Fruit fly (Drosophila melanogaster) whole organism, embryonic: ENCODE data around the gene Fbxl4.

Source experiments
- Bgb ChIP-seq: fragments of 200-800 bp; sonication (Bioruptor generic); IDR thresholded peaks from 2 replicates; pipeline ENCODE4 v1.3.6; 2022; ENCODE audit warnings: missing biosample characterization, missing genetic modification characterization; ENCODE audit not compliant: partially characterized antibody
- CG10543 ChIP-seq: fragments of 200-800 bp; sonication (Bioruptor generic); optimal IDR thresholded peaks from 3 replicates; lab custom pipeline; 2017; ENCODE audit warnings: missing biosample characterization, mild to moderate bottlenecking, missing genetic modification characterization, moderate library complexity
- CG12744 ChIP-seq: fragments of 200-800 bp; sonication (Bioruptor generic); optimal IDR thresholded peaks from 2 replicates; lab custom pipeline; 2016; ENCODE audit warnings: missing biosample characterization, missing genetic modification characterization
- CG13894 ChIP-seq: fragments of 200-800 bp; sonication (Bioruptor generic); optimal IDR thresholded peaks from 3 replicates; lab custom pipeline; 2018; ENCODE audit warnings: missing biosample characterization, mild to moderate bottlenecking, missing genetic modification characterization, moderate library complexity
- CG17568 ChIP-seq: fragments of 200-800 bp; sonication (Bioruptor generic); optimal IDR thresholded peaks from 2 replicates; lab custom pipeline; 2018; ENCODE audit warnings: missing biosample characterization, mild to moderate bottlenecking, missing genetic modification characterization, moderate library complexity
- CG17912 ChIP-seq: fragments of 200-800 bp; sonication (Bioruptor generic); optimal IDR thresholded peaks from 2 replicates; lab custom pipeline; 2018; ENCODE audit warnings: missing biosample characterization, mild to moderate bottlenecking, missing genetic modification characterization
- CG2116 ChIP-seq: fragments of 200-800 bp; sonication (Bioruptor generic); optimal IDR thresholded peaks from 3 replicates; lab custom pipeline; 2018; ENCODE audit warnings: missing biosample characterization, mild to moderate bottlenecking, missing genetic modification characterization
- CG32532 ChIP-seq: fragments of 200-800 bp; sonication (Bioruptor generic); IDR thresholded peaks from 2 replicates; pipeline ENCODE4 v1.3.6; 2022; ENCODE audit warnings: missing biosample characterization, missing genetic modification characterization
- CG34224 ChIP-seq: fragments of 200-800 bp; sonication (Bioruptor generic); IDR thresholded peaks from 3 replicates; pipeline ENCODE4 v1.3.6; 2022; ENCODE audit warnings: missing biosample characterization, missing genetic modification characterization; ENCODE audit not compliant: partially characterized antibody
- CG5180 ChIP-seq: fragments of 200-800 bp; sonication (Bioruptor generic); optimal IDR thresholded peaks from 3 replicates; lab custom pipeline; 2017; ENCODE audit warnings: missing biosample characterization, missing genetic modification characterization, mild to moderate bottlenecking, moderate library complexity, missing genetic modification reagents
- CG7372 ChIP-seq: fragments of 200-800 bp; sonication (Bioruptor generic); IDR thresholded peaks from 2 replicates; pipeline ENCODE4 v1.3.6; 2022; ENCODE audit warnings: missing biosample characterization, missing genetic modification characterization
- CG8290 ChIP-seq, 3 experiments: fragments of 200-800 bp; sonication (Bioruptor generic); optimal IDR thresholded peaks; 2 replicates each; lab custom pipeline; 2016 to 2019; ENCODE audit warnings: missing biosample characterization in 3 of 3, missing genetic modification characterization in 3 of 3, mild to moderate bottlenecking in 2 of 3, moderate library complexity in 1 of 3
- Deaf1 ChIP-seq: fragments of 200-800 bp; optimal IDR thresholded peaks from 3 replicates; lab custom pipeline; 2019; ENCODE audit warnings: missing biosample characterization, mild to moderate bottlenecking, missing genetic modification characterization, moderate library complexity
- Eip74EF ChIP-seq, 2 experiments: fragments of 200-800 bp in 1 of 2; fragments of >200 bp in 1 of 2; sonication (Bioruptor generic) in 1 of 2; optimal IDR thresholded peaks; 2 replicates each; lab custom pipeline; 2017 to 2019; ENCODE audit warnings: missing biosample characterization in 2 of 2, missing genetic modification characterization in 2 of 2, mild to moderate bottlenecking in 1 of 2, moderate library complexity in 1 of 2
- Med ChIP-seq: fragments of 200-800 bp; sonication (Bioruptor generic); peaks from one replicate; lab custom pipeline; 2016; ENCODE audit warnings: missing biosample characterization, missing genetic modification characterization, mild to moderate bottlenecking, inconsistent platforms, moderate library complexity
- Meics ChIP-seq: fragments of 200-800 bp; sonication (Bioruptor generic); optimal IDR thresholded peaks from 2 replicates; lab custom pipeline; 2017; ENCODE audit warnings: missing biosample characterization, mild to moderate bottlenecking, missing genetic modification characterization
- Ptx1 ChIP-seq: fragments of 200-800 bp; sonication (Bioruptor generic); IDR thresholded peaks from 2 replicates; pipeline ENCODE4 v1.3.6; 2022; ENCODE audit warnings: missing biosample characterization, missing genetic modification characterization
- Ravus ChIP-seq: fragments of 200-800 bp; sonication (Bioruptor generic); IDR thresholded peaks from 2 replicates; pipeline ENCODE4 v1.3.6; 2022; ENCODE audit warnings: missing biosample characterization, missing genetic modification characterization
- Trl ChIP-seq, 3 experiments: fragments of >200 bp in 2 of 3; fragments of 200-800 bp in 1 of 3; sonication (Bioruptor generic) in 1 of 3; optimal IDR thresholded peaks; 2 replicates in 1 of 3; 3 replicates in 2 of 3; lab custom pipeline; 2016 to 2017; ENCODE audit warnings: missing biosample characterization in 1 of 3, missing genetic modification characterization in 1 of 3
- abd-A ChIP-seq: fragments of 200-800 bp; sonication (Bioruptor generic); optimal IDR thresholded peaks from 3 replicates; lab custom pipeline; 2019; ENCODE audit warnings: missing biosample characterization, mild to moderate bottlenecking, missing genetic modification characterization, moderate library complexity
- amos ChIP-seq: fragments of 200-800 bp; sonication (Bioruptor generic); IDR thresholded peaks from 2 replicates; pipeline ENCODE4 v1.3.6; 2022; ENCODE audit warnings: missing biosample characterization, missing genetic modification characterization; ENCODE audit not compliant: partially characterized antibody
- bbx ChIP-seq: fragments of 200-800 bp; sonication (Bioruptor generic); IDR thresholded peaks from 2 replicates; pipeline ENCODE4 v1.3.6; 2022; ENCODE audit warnings: missing biosample characterization, missing genetic modification characterization; ENCODE audit not compliant: partially characterized antibody
- cg ChIP-seq: fragments of 200-800 bp; sonication (Bioruptor generic); optimal IDR thresholded peaks from 3 replicates; lab custom pipeline; 2019; ENCODE audit warnings: missing biosample characterization, mild to moderate bottlenecking, missing genetic modification characterization, moderate library complexity
- chinmo ChIP-seq: fragments of 200-800 bp; sonication (Bioruptor generic); IDR thresholded peaks from 4 replicates; pipeline ENCODE4 v1.3.6; 2022; ENCODE audit warnings: missing biosample characterization, missing genetic modification characterization; ENCODE audit not compliant: partially characterized antibody
- crol ChIP-seq: fragments of 200-800 bp; sonication (Bioruptor generic); IDR thresholded peaks from 2 replicates; pipeline ENCODE4 v1.3.6; 2022; ENCODE audit warnings: missing biosample characterization, missing genetic modification characterization
- eyg ChIP-seq: fragments of 200-800 bp; sonication (Bioruptor generic); optimal IDR thresholded peaks from 3 replicates; lab custom pipeline; 2016; ENCODE audit warnings: missing biosample characterization, missing genetic modification characterization
- grau ChIP-seq: fragments of 200-800 bp; optimal IDR thresholded peaks from 3 replicates; lab custom pipeline; 2019; ENCODE audit warnings: missing biosample characterization, mild to moderate bottlenecking, missing genetic modification characterization, moderate library complexity
- lab ChIP-seq: fragments of 200-800 bp; sonication (Bioruptor generic); optimal IDR thresholded peaks from 3 replicates; lab custom pipeline; 2017; ENCODE audit warnings: missing biosample characterization, missing genetic modification characterization, mild to moderate bottlenecking, moderate library complexity, missing genetic modification reagents
- nerfin-1 ChIP-seq: fragments of 200-800 bp; sonication (Bioruptor generic); optimal IDR thresholded peaks from 3 replicates; lab custom pipeline; 2019; ENCODE audit warnings: missing biosample characterization, mild to moderate bottlenecking, missing genetic modification characterization, moderate library complexity
- nom ChIP-seq: fragments of 200-800 bp; sonication (Bioruptor generic); optimal IDR thresholded peaks from 2 replicates; lab custom pipeline; 2017; ENCODE audit warnings: missing biosample characterization, missing genetic modification characterization, mild to moderate bottlenecking, moderate library complexity, missing genetic modification reagents
- pfk ChIP-seq: fragments of 200-800 bp; sonication (Bioruptor generic); optimal IDR thresholded peaks from 2 replicates; lab custom pipeline; 2018; ENCODE audit warnings: missing biosample characterization, mild to moderate bottlenecking, missing genetic modification characterization, moderate library complexity
- ro ChIP-seq: fragments of 200-800 bp; sonication (Bioruptor generic); IDR thresholded peaks from 2 replicates; pipeline ENCODE4 v1.3.6; 2022; ENCODE audit warnings: missing biosample characterization, missing genetic modification characterization
- sd ChIP-seq: fragments of 200-800 bp; sonication (Bioruptor generic); optimal IDR thresholded peaks from 3 replicates; lab custom pipeline; 2018; ENCODE audit warnings: missing biosample characterization, mild to moderate bottlenecking, missing genetic modification characterization, moderate library complexity
- unc-4 ChIP-seq: fragments of 200-800 bp; sonication (Bioruptor generic); IDR thresholded peaks from 2 replicates; pipeline ENCODE4 v1.3.6; 2022; ENCODE audit warnings: missing biosample characterization, missing genetic modification characterization; ENCODE audit not compliant: partially characterized antibody
- yki ChIP-seq: fragments of >200 bp; optimal IDR thresholded peaks from 3 replicates; lab custom pipeline; 2018

Gene Fbxl4

dm6 chrX:14213509-14214154, 24.1 kb downstream of the Fbxl4 start (continued):
- no peak for TF ChIP-seq CG7372 (GFP tag; lab: Robert Waterston, UW)
- TF ChIP-seq CG17912, result no peak
- peak; percentile 32; the same call in 1 of the 2 replicates for TF ChIP-seq Ptx1 (GFP tag; lab: Robert Waterston, UW)
- no peak for TF ChIP-seq ro (GFP tag; lab: Robert Waterston, UW)
- TF ChIP-seq Eip74EF (GFP tag; optimal IDR thresholded peaks at IDR 0.05; lab: Kevin White, UChicago), result peak in 1 of 2 experiments; percentile 27
- TF ChIP-seq pfk (GFP tag; lab: Kevin White, UChicago), result no peak

dm6 chrX:14212147-14212792, 25.5 kb downstream of the Fbxl4 start:
- TF ChIP-seq yki (peak; percentile 83), CG17568 (GFP tag; lab: Kevin White, UChicago) (peak; percentile 4), bbx (GFP tag; lab: Robert Waterston, UW) (0 out of 2 replicates have a peak, but pooled peaks have one; percentile 31), amos (GFP tag; lab: Robert Waterston, UW) (no peak; the same call in 1 of the 2 replicates), cg (GFP tag; lab: Kevin White, UChicago) (peak; percentile 4), CG5180 (peak; percentile 92), Bgb (GFP tag; lab: Robert Waterston, UW) (no peak; the same call in 1 of the 2 replicates), crol (GFP tag; lab: Robert Waterston, UW) (peak; percentile 86), CG13894 (tag; lab: Kevin White, UChicago) (peak; percentile 34), CG8290 (GFP tag; optimal IDR thresholded peaks at IDR 0.05; lab: Kevin White, UChicago) (no peak), CG8290 (tag; optimal IDR thresholded peaks at IDR 0.05; lab: Kevin White, UChicago) (peak in 1 of 2 experiments; percentile 13), Deaf1 (tag; lab: Kevin White, UChicago) (peak; percentile 46), Med (GFP tag; lab: Kevin White, UChicago) (peak; percentile 57), chinmo (GFP tag; lab: Robert Waterston, UW) (peak; percentile 78; the same call in 2 of the 4 replicates), CG2116 (no peak), grau (tag; lab: Kevin White, UChicago) (peak; percentile 33), lab (GFP tag; lab: Kevin White, UChicago) (peak; percentile 24), nerfin-1 (tag; lab: Kevin White, UChicago) (peak; percentile 62), unc-4 (GFP tag; lab: Robert Waterston, UW) (0 out of 2 replicates have a peak, but pooled peaks have one; percentile 19), Ravus (no peak), nom (GFP tag; lab: Kevin White, UChicago) (peak; percentile 69), CG12744 (no peak), CG32532 (GFP tag; lab: Robert Waterston, UW) (peak; percentile 11; the same call in 1 of the 2 replicates), Trl (optimal IDR thresholded peaks at IDR 0.05; lab: Kevin White, UChicago) (peak; percentile 85 to 94), Trl (GFP tag; optimal IDR thresholded peaks at IDR 0.05; lab: Kevin White, UChicago) (no peak), Meics (GFP tag; lab: Kevin White, UChicago) (peak; percentile 40), CG10543 (no peak), eyg (no peak), abd-A (peak; percentile 70), CG34224 (GFP tag; lab: Robert Waterston, UW) (peak; percentile 41; the same call in 1 of the 3 replicates), sd (peak; percentile 96)
